Worm (Caenorhabditis elegans): ENCODE results near the gene grl-27.
"Not testable (repeated sequence)": the region's sequence is repeated elsewhere in the genome, so short reads cannot be mapped to it uniquely, and the experiment has no call there.

The grl-27 gene

ce11 chrV:3575759-3576158 is at the start of gene grl-27:
Gene grl-27, minus strand, starts transcription at chrV:3575859.
- TF ChIP-seq unc-62 (GFP tag; optimal IDR thresholded peaks at IDR 0.05): no peak

- TF ChIP-seq unc-62 (GFP tag; optimal IDR thresholded peaks at IDR 0.05): not testable (repeated sequence)
Measured at ce11 chrV:3620608-3621007, 44.9 kb upstream of the grl-27 start, which contains the start of gene srx-93. Gene srx-93, minus strand, starts transcription at chrV:3620708.

ce11 chrV:3616844-3617243 is 41.2 kb upstream of the grl-27 start:
- TF ChIP-seq unc-62 (GFP tag; optimal IDR thresholded peaks at IDR 0.05): no peak

ce11 chrV:3614397-3614796 is 38.7 kb upstream of the grl-27 start, which contains the start of gene T22F3.11:
Gene T22F3.11, minus strand, starts transcription at chrV:3614553.
- no peak for TF ChIP-seq unc-62 (GFP tag; optimal IDR thresholded peaks at IDR 0.05)

DNA sequence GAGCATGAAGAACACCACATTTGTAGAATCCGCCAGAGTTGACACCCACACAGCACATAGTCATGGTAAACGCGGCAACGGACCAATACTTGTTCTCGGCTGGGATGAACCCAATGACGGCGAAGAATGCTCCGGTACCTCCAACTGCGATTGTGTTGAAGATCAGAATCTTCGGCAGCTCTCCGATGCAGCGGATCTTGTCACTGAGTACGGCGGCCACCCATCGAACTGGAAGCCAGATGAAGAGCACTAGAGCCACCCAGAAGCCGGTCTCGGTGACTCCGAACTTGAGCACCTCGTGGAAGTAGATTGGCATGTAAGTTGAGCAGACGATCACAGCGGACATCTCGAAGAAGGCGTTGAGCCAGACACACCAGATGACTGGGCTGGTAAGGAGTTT is 37.4 kb upstream of the grl-27 start:
- TF ChIP-seq unc-62 (GFP tag; optimal IDR thresholded peaks at IDR 0.05): no peak

ce11 chrV:3611654-3612053 is 36.0 kb upstream of the grl-27 start, which contains the start of gene T22F3.10:
Gene T22F3.10, minus strand, starts transcription at chrV:3611754.
- TF ChIP-seq unc-62 (GFP tag; optimal IDR thresholded peaks at IDR 0.05): no peak

DNA sequence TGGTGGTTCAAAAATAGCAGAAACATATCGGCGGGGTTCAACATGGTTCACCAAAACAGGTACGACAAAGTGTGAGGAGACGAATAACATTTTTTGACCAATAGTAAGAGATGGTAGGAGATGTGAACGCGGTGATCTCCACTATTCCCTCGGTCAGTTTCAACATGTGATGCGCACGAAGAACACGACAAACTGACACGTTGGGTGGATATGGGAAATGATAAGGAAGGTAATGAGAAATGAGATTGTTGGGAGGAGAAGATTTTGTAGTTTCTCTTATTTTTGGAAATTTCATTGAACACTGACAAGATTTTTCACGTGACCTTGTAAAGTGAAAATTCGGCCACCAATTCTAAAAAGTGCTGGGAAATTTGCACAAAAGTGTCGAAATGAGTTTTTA is 35.0 kb upstream of the grl-27 start:
- TF ChIP-seq unc-62 (GFP tag; optimal IDR thresholded peaks at IDR 0.05): no peak

DNA sequence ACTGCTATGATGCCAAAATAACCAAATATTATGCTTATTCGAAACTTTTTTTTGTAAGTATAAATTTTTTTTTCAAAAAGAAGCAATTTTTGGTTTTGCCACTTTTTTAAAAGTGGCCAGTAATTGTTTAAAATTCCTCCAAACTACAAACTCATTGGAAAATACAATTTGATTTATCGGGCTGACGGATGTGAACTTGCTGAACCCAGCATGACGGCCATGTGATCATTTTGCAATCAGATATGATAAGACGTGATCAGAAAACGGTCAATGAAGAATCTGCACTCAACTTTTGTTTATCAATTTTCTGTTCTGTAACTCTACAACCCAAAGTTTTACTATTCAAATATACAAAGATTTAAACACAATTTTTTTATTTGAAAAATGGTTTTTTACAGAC is 30.7 kb upstream of the grl-27 start:
- no peak for TF ChIP-seq unc-62 (GFP tag; optimal IDR thresholded peaks at IDR 0.05)

ce11 chrV:3605325-3605724 is 29.7 kb upstream of the grl-27 start, which contains the start of gene T22F3.8:
Gene T22F3.8, minus strand, starts transcription at chrV:3605425.
- TF ChIP-seq unc-62 (GFP tag; optimal IDR thresholded peaks at IDR 0.05): no peak

ce11 chrV:3600570-3600969 is 24.9 kb upstream of the grl-27 start, which contains the start of gene T22F3.7:
Gene T22F3.7, minus strand, starts transcription at chrV:3600670.
- no peak for TF ChIP-seq unc-62 (GFP tag; optimal IDR thresholded peaks at IDR 0.05)

DNA sequence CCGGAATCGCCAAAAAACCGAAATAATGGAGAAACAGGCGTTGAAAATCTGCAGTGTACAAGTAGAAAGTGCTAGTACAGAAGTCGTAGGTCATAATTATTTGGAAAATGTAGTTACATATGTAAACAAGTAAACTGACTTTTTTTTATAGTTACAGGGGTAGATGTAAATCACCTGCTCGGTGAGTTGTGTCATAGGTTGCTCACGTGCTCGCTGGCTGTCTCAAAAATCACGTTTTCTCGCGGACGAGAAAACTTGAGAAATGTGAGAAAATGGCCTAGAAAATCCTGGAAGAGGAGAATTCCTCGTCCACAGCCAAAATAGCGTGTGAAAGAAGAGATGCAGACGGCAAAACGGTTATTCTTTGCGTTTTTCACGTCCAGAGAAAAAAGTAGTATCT is 21.4 kb upstream of the grl-27 start, which contains the start of gene srh-212:
Gene srh-212, minus strand, starts transcription at position 101 of the 400 bp plus-strand sequence.
- not testable (repeated sequence) for TF ChIP-seq unc-62 (GFP tag; optimal IDR thresholded peaks at IDR 0.05)

ce11 chrV:3594936-3595335 is 19.3 kb upstream of the grl-27 start, which contains the start of gene srh-213:
Gene srh-213, minus strand, starts transcription at chrV:3595036.
- no peak for TF ChIP-seq unc-62 (GFP tag; optimal IDR thresholded peaks at IDR 0.05)

DNA sequence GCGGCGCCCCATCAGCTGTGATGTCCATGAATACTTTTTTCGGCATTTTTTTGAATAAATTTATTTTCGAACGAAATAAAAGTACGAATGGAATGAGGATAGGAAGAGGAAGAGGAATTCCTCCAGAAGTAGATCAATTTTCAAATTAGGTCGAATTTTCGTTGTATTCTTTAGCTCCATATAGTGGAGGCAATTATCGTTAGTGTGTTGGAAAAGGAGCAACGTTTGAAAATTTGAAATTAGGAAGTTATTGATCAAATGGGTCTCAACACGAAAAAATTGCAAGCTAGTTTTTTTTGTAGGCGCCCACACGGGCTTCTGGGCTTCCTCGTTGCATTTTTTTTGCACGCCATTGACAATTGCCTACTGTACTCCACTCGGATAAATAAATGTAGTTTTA is 16.4 kb upstream of the grl-27 start, which contains the start of gene T22F3.12:
Gene T22F3.12, minus strand, starts transcription at position 101 of the 400 bp plus-strand sequence.
- TF ChIP-seq unc-62 (GFP tag; optimal IDR thresholded peaks at IDR 0.05): no peak

DNA sequence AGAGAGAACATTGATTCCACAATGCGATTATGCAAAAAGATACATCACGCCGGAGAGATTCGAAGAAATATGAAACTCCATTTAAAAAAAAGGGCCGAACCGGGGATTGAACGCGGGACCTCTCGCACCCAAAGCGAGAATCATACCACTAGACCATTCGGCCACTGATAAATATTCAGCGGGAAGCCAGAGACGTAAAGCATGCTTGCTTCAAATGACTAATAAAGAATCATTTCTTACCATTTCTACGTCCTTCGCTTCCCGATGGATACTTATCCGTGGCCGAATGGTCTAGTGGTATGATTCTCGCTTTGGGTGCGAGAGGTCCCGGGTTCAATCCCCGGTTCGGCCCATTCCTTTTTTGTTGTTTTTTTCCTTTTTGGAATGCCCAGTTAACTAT is 12.6 kb upstream of the grl-27 start:
- no peak for TF ChIP-seq unc-62 (GFP tag; optimal IDR thresholded peaks at IDR 0.05)

DNA sequence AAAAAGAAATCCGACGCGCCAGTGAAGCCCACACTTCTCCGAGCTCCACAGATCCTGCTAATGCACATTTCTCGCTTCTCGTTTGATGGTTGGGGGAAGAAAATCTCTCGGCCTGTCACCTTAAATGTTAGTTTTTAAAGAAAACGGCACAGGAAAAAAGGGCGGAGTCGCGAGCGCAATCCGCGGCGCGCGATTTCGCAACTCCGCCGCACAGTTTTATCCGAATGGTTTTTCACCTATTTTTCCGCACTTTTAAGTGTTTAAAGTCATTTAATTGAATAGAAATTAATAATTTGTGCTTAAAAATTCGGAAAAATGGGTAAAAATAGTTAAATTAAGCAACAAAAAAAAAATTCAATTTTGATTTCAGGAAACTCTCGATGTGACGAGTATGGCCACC is 12.0 kb upstream of the grl-27 start:
- no peak for TF ChIP-seq unc-62 (GFP tag; optimal IDR thresholded peaks at IDR 0.05)

ce11 chrV:3586014-3586689 is 10.5 kb upstream of the grl-27 start, which contains the start of the genes rpl-11.1 and T22F3.2:
Gene rpl-11.1, minus strand, starts transcription at chrV:3586064.
Gene T22F3.2, plus strand, starts transcription at chrV:3586639.
- no peak for TF ChIP-seq unc-62 (GFP tag; optimal IDR thresholded peaks at IDR 0.05)

- TF ChIP-seq unc-62 (GFP tag; optimal IDR thresholded peaks at IDR 0.05): no peak
Measured at ce11 chrV:3585011-3585410, 9.4 kb upstream of the grl-27 start.
